Fruit fly (Drosophila melanogaster) whole organism, embryonic: ENCODE results near the gene CG34342.
A peak's percentile ranks its signal among the peaks of the same experiment; 100 is the strongest.

ENCODE experiments used
- CG1024 ChIP-seq: fragments of 200-800 bp; sonication (Bioruptor generic); IDR thresholded peaks from 2 replicates; pipeline ENCODE4 v1.3.6; 2022; ENCODE audit warnings: missing biosample characterization, missing genetic modification characterization
- CG10565 ChIP-seq: fragments of 200-800 bp; sonication (Bioruptor generic); optimal IDR thresholded peaks from 3 replicates; lab custom pipeline; 2016; ENCODE audit warnings: missing biosample characterization, mild to moderate bottlenecking, missing genetic modification characterization
- CG11398 ChIP-seq: fragments of 200-800 bp; sonication (Bioruptor generic); optimal IDR thresholded peaks from 2 replicates; lab custom pipeline; 2016; ENCODE audit warnings: missing biosample characterization, missing genetic modification characterization
- CG13624 ChIP-seq: fragments of 200-800 bp; sonication (Bioruptor generic); optimal IDR thresholded peaks from 2 replicates; lab custom pipeline; 2016; ENCODE audit warnings: missing biosample characterization, missing genetic modification characterization
- CG14667 ChIP-seq: fragments of 200-800 bp; sonication (Bioruptor generic); IDR thresholded peaks from 2 replicates; pipeline ENCODE4 v1.3.6; 2022; ENCODE audit warnings: missing biosample characterization, missing genetic modification characterization
- CG15011 ChIP-seq: fragments of 200-800 bp; sonication (Bioruptor generic); optimal IDR thresholded peaks from 3 replicates; lab custom pipeline; 2018; ENCODE audit warnings: missing biosample characterization, mild to moderate bottlenecking, missing genetic modification characterization
- CG1529 ChIP-seq: fragments of 200-800 bp; sonication (Bioruptor generic); optimal IDR thresholded peaks from 3 replicates; lab custom pipeline; 2018; ENCODE audit warnings: missing biosample characterization, missing genetic modification characterization
- CG18262 ChIP-seq: fragments of 200-800 bp; optimal IDR thresholded peaks from 3 replicates; lab custom pipeline; 2019; ENCODE audit warnings: missing biosample characterization, mild to moderate bottlenecking, missing genetic modification characterization, moderate library complexity
- CG32767 ChIP-seq: fragments of 200-800 bp; sonication (Bioruptor generic); IDR thresholded peaks from 2 replicates; pipeline ENCODE4 v1.3.6; 2022; ENCODE audit warnings: missing biosample characterization, missing genetic modification characterization
- CG3726 ChIP-seq: fragments of 200-800 bp; sonication (Bioruptor generic); IDR thresholded peaks from 3 replicates; pipeline ENCODE4, ENCODE4 v1.3.6; 2022; ENCODE audit warnings: missing biosample characterization, missing genetic modification characterization
- CG43689 ChIP-seq: fragments of 200-800 bp; sonication (Bioruptor generic); IDR thresholded peaks from 2 replicates; pipeline ENCODE4 v1.3.6; 2022; ENCODE audit warnings: missing biosample characterization, missing genetic modification characterization
- CG6654 ChIP-seq: fragments of 200-800 bp; sonication (Bioruptor generic); optimal IDR thresholded peaks from 2 replicates; lab custom pipeline; 2017; ENCODE audit warnings: missing biosample characterization, mild to moderate bottlenecking, missing genetic modification characterization
- CG7357 ChIP-seq: fragments of 200-800 bp; sonication (Bioruptor generic); IDR thresholded peaks from 3 replicates; pipeline ENCODE4 v1.3.6; 2022; ENCODE audit warnings: missing biosample characterization, missing genetic modification characterization
- Camta ChIP-seq: fragments of 200-800 bp; sonication (Bioruptor generic); optimal IDR thresholded peaks from 2 replicates; lab custom pipeline; 2016; ENCODE audit warnings: missing biosample characterization, missing genetic modification characterization
- D ChIP-seq, 2 experiments: fragments of 200-800 bp in 1 of 2; fragments of >200 bp in 1 of 2; sonication (Bioruptor generic) in 1 of 2; optimal IDR thresholded peaks; 2 replicates in 1 of 2; 3 replicates in 1 of 2; lab custom pipeline; 2017; ENCODE audit warnings: mild to moderate bottlenecking in 1 of 2, missing biosample characterization in 1 of 2, missing genetic modification characterization in 1 of 2, missing genetic modification reagents in 1 of 2
- Dip2 ChIP-seq: fragments of 200-800 bp; sonication (Bioruptor generic); IDR thresholded peaks from 2 replicates; pipeline ENCODE4 v1.3.6; 2022; ENCODE audit warnings: missing biosample characterization, missing genetic modification characterization
- HmgD ChIP-seq: fragments of 200-800 bp; sonication (Bioruptor generic); optimal IDR thresholded peaks from 3 replicates; lab custom pipeline; 2016; ENCODE audit warnings: missing biosample characterization, missing genetic modification characterization
- Hr3 ChIP-seq: fragments of 200-800 bp; sonication (Bioruptor generic); optimal IDR thresholded peaks from 3 replicates; lab custom pipeline; 2016; ENCODE audit warnings: missing biosample characterization, missing genetic modification characterization
- Hr78 ChIP-seq, 2 experiments: fragments of 200-800 bp in 1 of 2; fragments of >200 bp in 1 of 2; sonication (Bioruptor generic) in 1 of 2; optimal IDR thresholded peaks; 2 replicates each; lab custom pipeline; 2017 to 2019; ENCODE audit warnings: missing biosample characterization in 2 of 2, missing genetic modification characterization in 2 of 2, mild to moderate bottlenecking in 1 of 2, moderate library complexity in 1 of 2
- Lhr ChIP-seq: fragments of 200-800 bp; sonication (Bioruptor generic); optimal IDR thresholded peaks from 3 replicates; lab custom pipeline; 2017; ENCODE audit warnings: mild to moderate bottlenecking, missing biosample characterization, missing genetic modification reagents, missing genetic modification characterization
- Mad ChIP-seq: fragments of 200-800 bp; sonication (Bioruptor generic); optimal IDR thresholded peaks from 2 replicates; lab custom pipeline; 2016; ENCODE audit warnings: missing biosample characterization, missing genetic modification characterization
- Mes4 ChIP-seq: fragments of 200-800 bp; sonication (Bioruptor generic); optimal IDR thresholded peaks from 2 replicates; lab custom pipeline; 2016; ENCODE audit warnings: missing biosample characterization, missing genetic modification characterization
- NfI ChIP-seq: fragments of 200-800 bp; sonication (Bioruptor generic); optimal IDR thresholded peaks from 3 replicates; lab custom pipeline; 2018; ENCODE audit warnings: missing biosample characterization, mild to moderate bottlenecking, missing genetic modification characterization, moderate library complexity
- Pdp1 ChIP-seq, 2 experiments: fragments of 200-800 bp; sonication (Bioruptor generic); optimal IDR thresholded peaks; 3 replicates each; lab custom pipeline; 2016; ENCODE audit warnings: missing biosample characterization in 2 of 2, missing genetic modification characterization in 2 of 2, mild to moderate bottlenecking in 1 of 2, moderate library complexity in 1 of 2
- Sin3A ChIP-seq: fragments of >200 bp; optimal IDR thresholded peaks from 2 replicates; lab custom pipeline; 2018
- TFAM ChIP-seq: fragments of 200-800 bp; sonication (Bioruptor generic); optimal IDR thresholded peaks from 2 replicates; lab custom pipeline; 2017; ENCODE audit warnings: missing biosample characterization, missing genetic modification characterization, inconsistent platforms
- Tbp ChIP-seq: fragments of >200 bp; optimal IDR thresholded peaks from 2 replicates; lab custom pipeline; 2018; ENCODE audit warnings: missing biosample characterization, missing genetic modification characterization
- Vsx1 ChIP-seq: fragments of 200-800 bp; sonication (Bioruptor generic); optimal IDR thresholded peaks from 2 replicates; lab custom pipeline; 2017; ENCODE audit warnings: missing biosample characterization, mild to moderate bottlenecking, missing genetic modification characterization, missing genetic modification reagents
- Xrp1 ChIP-seq: fragments of 200-800 bp; sonication (Bioruptor generic); IDR thresholded peaks from 2 replicates; pipeline ENCODE4 v1.3.6; 2022; ENCODE audit warnings: missing biosample characterization, missing genetic modification characterization
- ash1 ChIP-seq: fragments of 200-800 bp; sonication (Bioruptor generic); optimal IDR thresholded peaks from 2 replicates; lab custom pipeline; 2018; ENCODE audit warnings: missing biosample characterization, mild to moderate bottlenecking, missing genetic modification characterization
- cato ChIP-seq: fragments of 200-800 bp; sonication (Bioruptor generic); optimal IDR thresholded peaks from 2 replicates; lab custom pipeline; 2016; ENCODE audit warnings: missing biosample characterization, missing genetic modification characterization, borderline replicate concordance
- chn ChIP-seq: fragments of 200-800 bp; sonication (Bioruptor generic); optimal IDR thresholded peaks from 2 replicates; lab custom pipeline; 2016; ENCODE audit warnings: missing biosample characterization, missing genetic modification characterization
- eyg ChIP-seq: fragments of 200-800 bp; sonication (Bioruptor generic); optimal IDR thresholded peaks from 3 replicates; lab custom pipeline; 2016; ENCODE audit warnings: missing biosample characterization, missing genetic modification characterization
- fd64A ChIP-seq: fragments of 200-800 bp; sonication (Bioruptor generic); optimal IDR thresholded peaks from 3 replicates; lab custom pipeline; 2018; ENCODE audit warnings: missing biosample characterization, mild to moderate bottlenecking, missing genetic modification characterization
- fd96Cb ChIP-seq: fragments of 200-800 bp; sonication (Bioruptor generic); optimal IDR thresholded peaks from 2 replicates; lab custom pipeline; 2018; ENCODE audit warnings: missing biosample characterization, mild to moderate bottlenecking, missing genetic modification characterization, moderate library complexity
- fru ChIP-seq: fragments of >200 bp; optimal IDR thresholded peaks from 2 replicates; lab custom pipeline; 2017
- ham ChIP-seq: fragments of 200-800 bp; sonication (Bioruptor generic); IDR thresholded peaks from 2 replicates; pipeline ENCODE4 v1.3.6; 2022; ENCODE audit warnings: missing biosample characterization, missing genetic modification characterization
- kah ChIP-seq: fragments of 200-800 bp; sonication (Bioruptor generic); optimal IDR thresholded peaks from 2 replicates; lab custom pipeline; 2018; ENCODE audit warnings: missing biosample characterization, mild to moderate bottlenecking, missing genetic modification characterization
- lmd ChIP-seq: fragments of 200-800 bp; sonication (Bioruptor generic); IDR thresholded peaks from 2 replicates; pipeline ENCODE4 v1.3.6; 2022; ENCODE audit warnings: missing biosample characterization, missing genetic modification characterization
- maf-S ChIP-seq: fragments of 200-800 bp; sonication (Bioruptor generic); optimal IDR thresholded peaks from 2 replicates; lab custom pipeline; 2016; ENCODE audit warnings: missing biosample characterization, missing genetic modification characterization
- mam ChIP-seq: fragments of 200-800 bp; sonication (Bioruptor generic); optimal IDR thresholded peaks from 3 replicates; lab custom pipeline; 2016; ENCODE audit warnings: missing biosample characterization, missing genetic modification characterization
- pan ChIP-seq, 4 experiments: fragments of >200 bp in 3 of 4; fragments of 200-800 bp in 1 of 4; sonication (Bioruptor generic) in 1 of 4; optimal IDR thresholded peaks in 3 of 4; IDR thresholded peaks in 1 of 4; 2 replicates each; pipeline versions ENCODE4 v1.3.6 to Lab custom; 2017 to 2022; ENCODE audit warnings: missing biosample characterization in 2 of 4, missing genetic modification characterization in 2 of 4, mixed read lengths in 1 of 4
- prd ChIP-seq, 3 experiments: fragments of >200 bp in 2 of 3; fragments of 200-800 bp in 1 of 3; sonication (Bioruptor generic) in 1 of 3; optimal IDR thresholded peaks in 2 of 3; IDR thresholded peaks in 1 of 3; 2 replicates in 2 of 3; 3 replicates in 1 of 3; pipeline versions ENCODE4 v1.3.6 to Lab custom; 2017 to 2022; ENCODE audit warnings: missing biosample characterization in 1 of 3, missing genetic modification characterization in 1 of 3
- psq ChIP-seq: fragments of 200-800 bp; sonication (Bioruptor generic); optimal IDR thresholded peaks from 2 replicates; lab custom pipeline; 2017; ENCODE audit warnings: missing biosample characterization, missing genetic modification characterization
- ranshi ChIP-seq: fragments of 200-800 bp; sonication (Bioruptor generic); IDR thresholded peaks from 2 replicates; pipeline ENCODE4 v1.3.6; 2022; ENCODE audit warnings: missing biosample characterization, missing genetic modification characterization
- slbo ChIP-seq: fragments of 200-800 bp; sonication (Bioruptor generic); IDR thresholded peaks from 2 replicates; pipeline ENCODE4 v1.3.6; 2022; ENCODE audit warnings: missing biosample characterization, missing genetic modification characterization
- tup ChIP-seq: fragments of 200-800 bp; sonication (Bioruptor generic); optimal IDR thresholded peaks from 2 replicates; lab custom pipeline; 2016; ENCODE audit warnings: missing biosample characterization, mild to moderate bottlenecking, missing genetic modification characterization, moderate library complexity
- usp ChIP-seq: fragments of >200 bp; optimal IDR thresholded peaks from 2 replicates; lab custom pipeline; 2017; ENCODE audit warnings: missing biosample characterization, missing genetic modification characterization
- vfl ChIP-seq: fragments of 200-800 bp; sonication (Bioruptor generic); optimal IDR thresholded peaks from 2 replicates; lab custom pipeline; 2016; ENCODE audit warnings: missing biosample characterization, missing genetic modification characterization
- zen2 ChIP-seq: fragments of 200-800 bp; sonication (Bioruptor generic); IDR thresholded peaks from 3 replicates; pipeline ENCODE4 v1.3.6; 2022; ENCODE audit warnings: missing biosample characterization, missing genetic modification characterization; ENCODE audit not compliant: partially characterized antibody

CG34342 gene

DNA sequence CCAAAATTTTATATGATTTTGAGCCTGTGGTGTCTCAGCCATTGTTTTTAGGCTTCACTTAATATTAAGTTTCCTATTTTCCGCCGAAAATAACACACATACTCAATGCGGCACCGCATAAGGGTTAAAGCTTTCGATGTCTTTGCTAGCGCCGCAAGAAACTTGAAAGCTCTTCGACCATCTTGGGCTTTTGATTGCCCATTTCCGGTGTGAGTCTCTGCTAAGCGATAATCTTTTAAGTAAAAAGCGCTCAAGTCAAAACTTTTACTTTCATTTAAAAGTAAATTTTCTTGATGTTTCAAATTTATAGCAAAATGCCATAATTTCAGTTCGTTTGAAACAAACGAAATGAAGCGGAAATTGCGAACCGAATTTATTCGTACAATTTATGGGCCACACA, 1.3 kb upstream of the CG34342 start (continued):
- TF ChIP-seq psq (GFP tag; lab: Kevin White, UChicago) (peak; percentile 35), CG14667 (GFP tag; lab: Robert Waterston, UW) (no peak), CG11398 (GFP tag; lab: Kevin White, UChicago) (peak; percentile 82), prd (optimal IDR thresholded peaks at IDR 0.05; lab: Kevin White, UChicago) (no peak), prd (GFP tag; IDR thresholded peaks at IDR 0.05; lab: Robert Waterston, UW) (peak; percentile 64), CG1529 (peak; percentile 82), Tbp (GFP tag; lab: Kevin White, UChicago) (no peak), CG7357 (GFP tag; lab: Robert Waterston, UW) (no peak), Lhr (GFP tag; lab: Kevin White, UChicago) (peak; percentile 88), mam (GFP tag; lab: Kevin White, UChicago) (peak; percentile 77), Sin3A (lab: Kevin White, UChicago) (no peak), Xrp1 (no peak; the same call in 1 of the 2 replicates), Hr78 (GFP tag; optimal IDR thresholded peaks at IDR 0.05; lab: Kevin White, UChicago) (no peak), CG10565 (GFP tag; lab: Kevin White, UChicago) (no peak), Hr3 (GFP tag; lab: Kevin White, UChicago) (peak; percentile 51), lmd (GFP tag; lab: Robert Waterston, UW) (peak; percentile 69; the same call in 1 of the 2 replicates), CG15011 (GFP tag; lab: Kevin White, UChicago) (peak; percentile 81), Camta (GFP tag; lab: Kevin White, UChicago) (peak; percentile 87), vfl (GFP tag; lab: Kevin White, UChicago) (peak; percentile 78), CG32767 (GFP tag; lab: Robert Waterston, UW) (peak; percentile 73), fd64A (GFP tag; lab: Kevin White, UChicago) (peak; percentile 73), HmgD (GFP tag; lab: Kevin White, UChicago) (peak; percentile 75), ranshi (GFP tag; lab: Robert Waterston, UW) (peak; percentile 73), kah (GFP tag; lab: Kevin White, UChicago) (peak; percentile 21), fd96Cb (peak; percentile 51), Mes4 (GFP tag; lab: Kevin White, UChicago) (peak; percentile 90), Pdp1 (GFP tag; optimal IDR thresholded peaks at IDR 0.05; lab: Kevin White, UChicago) (peak in 1 of 2 experiments; percentile 76), CG43689 (peak; percentile 47; the same call in 1 of the 2 replicates), eyg (peak; percentile 92), cato (peak; percentile 82), Mad (GFP tag; lab: Kevin White, UChicago) (peak; percentile 83), chn (peak; percentile 78), CG3726 (GFP tag; lab: Robert Waterston, UW) (peak; percentile 50; the same call in 1 of the 3 replicates), Vsx1 (GFP tag; lab: Kevin White, UChicago) (peak; percentile 92), NfI (GFP tag; lab: Kevin White, UChicago) (peak; percentile 97), Dip2 (GFP tag; lab: Robert Waterston, UW) (no peak), usp (no peak), D (optimal IDR thresholded peaks at IDR 0.05; lab: Kevin White, UChicago) (no peak), D (GFP tag; optimal IDR thresholded peaks at IDR 0.05; lab: Kevin White, UChicago) (peak; percentile 65), ash1 (GFP tag; lab: Kevin White, UChicago) (peak; percentile 80), zen2 (GFP tag; lab: Robert Waterston, UW) (no peak), TFAM (GFP tag; lab: Kevin White, UChicago) (peak; percentile 75), maf-S (GFP tag; lab: Kevin White, UChicago) (peak; percentile 85), CG18262 (tag; lab: Kevin White, UChicago) (no peak), pan (optimal IDR thresholded peaks at IDR 0.05; lab: Kevin White, UChicago) (no peak), pan (GFP tag; optimal IDR thresholded peaks at IDR 0.05 in 1 of 2, IDR thresholded peaks at IDR 0.05 in 1 of 2) (peak in 1 of 2 experiments; percentile 89), slbo (GFP tag; lab: Robert Waterston, UW) (peak; percentile 82), fru (lab: Kevin White, UChicago) (no peak), tup (peak; percentile 42), ham (GFP tag; lab: Robert Waterston, UW) (peak; percentile 65; the same call in 1 of the 2 replicates), CG13624 (GFP tag; lab: Kevin White, UChicago) (peak; percentile 92), CG1024 (GFP tag; lab: Robert Waterston, UW) (peak; percentile 84), CG6654 (GFP tag; lab: Kevin White, UChicago) (peak; percentile 72)
